Worm (Caenorhabditis elegans) whole organism, mixed stage, embryonic: ENCODE data around the gene npax-4.

ENCODE experiments used
- M03D4.4 ChIP-seq: sonication (generic microtip); optimal IDR thresholded peaks from 2 replicates; lab custom pipeline; 2017; ENCODE audit warnings: mild to moderate bottlenecking, missing genetic modification characterization, missing compliant biosample characterization
- bed-3 ChIP-seq: fragments of 200-800 bp; sonication (Bioruptor generic); optimal IDR thresholded peaks from 3 replicates; lab custom pipeline; 2018; ENCODE audit warnings: mild to moderate bottlenecking, missing genetic modification characterization, moderate library complexity, missing compliant biosample characterization
- blmp-1 ChIP-seq: fragments of 150-350 bp; optimal IDR thresholded peaks from 2 replicates; lab custom pipeline; 2014; ENCODE audit warnings: missing biosample characterization, missing genetic modification characterization
- ceh-39 ChIP-seq: fragments of 150-350 bp; optimal IDR thresholded peaks from 2 replicates; lab custom pipeline; 2014; ENCODE audit warnings: missing biosample characterization, missing genetic modification characterization
- ceh-43 ChIP-seq: fragments of 200-800 bp; sonication (Bioruptor generic); optimal IDR thresholded peaks from 2 replicates; lab custom pipeline; 2018; ENCODE audit warnings: mild to moderate bottlenecking, missing genetic modification characterization, moderate library complexity, missing compliant biosample characterization
- ceh-83 ChIP-seq: fragments of 200-800 bp; sonication (Bioruptor generic); optimal IDR thresholded peaks from 2 replicates; lab custom pipeline; 2018; ENCODE audit warnings: mild to moderate bottlenecking, missing genetic modification characterization, missing compliant biosample characterization
- ces-1 ChIP-seq: fragments of 150-350 bp; optimal IDR thresholded peaks from 2 replicates; lab custom pipeline; 2014; ENCODE audit warnings: missing biosample characterization, missing genetic modification reagents, missing genetic modification characterization
- cnd-1 ChIP-seq: fragments of 200-800 bp; sonication (Bioruptor generic); optimal IDR thresholded peaks from 2 replicates; lab custom pipeline; 2018; ENCODE audit warnings: mild to moderate bottlenecking, missing genetic modification characterization, missing compliant biosample characterization
- drap-1 ChIP-seq: fragments of 200-800 bp; sonication (Bioruptor generic); optimal IDR thresholded peaks from 3 replicates; lab custom pipeline; 2018; ENCODE audit warnings: mild to moderate bottlenecking, missing genetic modification characterization, missing compliant biosample characterization
- elt-1 ChIP-seq: sonication (generic microtip); optimal IDR thresholded peaks from 2 replicates; lab custom pipeline; 2017; ENCODE audit warnings: missing genetic modification characterization, mild to moderate bottlenecking, missing compliant biosample characterization, antibody characterized with exemption, moderate library complexity, borderline replicate concordance; ENCODE audit not compliant: insufficient read depth
- elt-3 ChIP-seq: fragments of 150-350 bp; optimal IDR thresholded peaks from 2 replicates; lab custom pipeline; 2014; ENCODE audit warnings: missing biosample characterization, missing genetic modification characterization
- flh-1 ChIP-seq: fragments of 200-800 bp; sonication (Bioruptor generic); optimal IDR thresholded peaks from 2 replicates; lab custom pipeline; 2018; ENCODE audit warnings: mild to moderate bottlenecking, missing genetic modification characterization, moderate library complexity, missing compliant biosample characterization
- ham-2 ChIP-seq: fragments of 200-800 bp; sonication (Bioruptor generic); optimal IDR thresholded peaks from 2 replicates; lab custom pipeline; 2018; ENCODE audit warnings: mild to moderate bottlenecking, missing genetic modification characterization, missing compliant biosample characterization
- hlh-1 ChIP-seq: fragments of 150-350 bp; optimal IDR thresholded peaks from 2 replicates; lab custom pipeline; 2014; ENCODE audit warnings: missing biosample characterization, missing genetic modification reagents, missing genetic modification characterization
- lin-13 ChIP-seq: fragments of 150-350 bp; optimal IDR thresholded peaks from 2 replicates; lab custom pipeline; 2014; ENCODE audit warnings: missing biosample characterization, missing genetic modification characterization
- lin-32 ChIP-seq: fragments of 200-800 bp; sonication (Bioruptor generic); optimal IDR thresholded peaks from 2 replicates; lab custom pipeline; 2018; ENCODE audit warnings: mild to moderate bottlenecking, missing genetic modification characterization, missing compliant biosample characterization
- lsy-2 ChIP-seq: fragments of 150-350 bp; optimal IDR thresholded peaks from 2 replicates; lab custom pipeline; 2014; ENCODE audit warnings: missing biosample characterization, missing genetic modification characterization
- mab-5 ChIP-seq: fragments of 150-350 bp; optimal IDR thresholded peaks from 2 replicates; lab custom pipeline; 2014; ENCODE audit warnings: missing biosample characterization, missing genetic modification characterization
- mep-1 ChIP-seq: fragments of 150-350 bp; optimal IDR thresholded peaks from 2 replicates; lab custom pipeline; 2017; ENCODE audit warnings: missing biosample characterization, missing genetic modification reagents, missing genetic modification characterization, inconsistent platforms
- mls-2 ChIP-seq: sonication (generic microtip); optimal IDR thresholded peaks from 2 replicates; lab custom pipeline; 2016; ENCODE audit warnings: mild to moderate bottlenecking, missing genetic modification characterization, moderate library complexity, missing compliant biosample characterization
- nhr-12 ChIP-seq: fragments of 150-350 bp; optimal IDR thresholded peaks from 2 replicates; lab custom pipeline; 2014; ENCODE audit warnings: missing biosample characterization, missing genetic modification characterization
- nhr-2 ChIP-seq: fragments of 150-350 bp; optimal IDR thresholded peaks from 2 replicates; lab custom pipeline; 2014; ENCODE audit warnings: missing biosample characterization, missing genetic modification characterization
- nhr-237 ChIP-seq: fragments of 150-350 bp; optimal IDR thresholded peaks from 2 replicates; lab custom pipeline; 2014; ENCODE audit warnings: missing biosample characterization, missing genetic modification characterization
- nhr-28 ChIP-seq: fragments of 150-350 bp; optimal IDR thresholded peaks from 2 replicates; lab custom pipeline; 2014; ENCODE audit warnings: missing biosample characterization, missing genetic modification characterization
- nhr-76 ChIP-seq: sonication (generic microtip); optimal IDR thresholded peaks from 2 replicates; lab custom pipeline; 2017; ENCODE audit warnings: missing biosample characterization, missing genetic modification characterization
- pha-4 ChIP-seq: fragments of 150-350 bp; optimal IDR thresholded peaks from 2 replicates; lab custom pipeline; 2018; ENCODE audit warnings: missing biosample characterization, missing genetic modification reagents, missing genetic modification characterization
- sem-2 ChIP-seq: fragments of 200-800 bp; sonication (Bioruptor generic); optimal IDR thresholded peaks from 2 replicates; lab custom pipeline; 2018; ENCODE audit warnings: mild to moderate bottlenecking, missing genetic modification characterization, missing compliant biosample characterization
- snpc-4 ChIP-seq: fragments of 150-350 bp; optimal IDR thresholded peaks from 2 replicates; lab custom pipeline; 2014; ENCODE audit warnings: missing biosample characterization, missing genetic modification characterization
- sptf-1 ChIP-seq: sonication (generic microtip); optimal IDR thresholded peaks from 2 replicates; lab custom pipeline; 2017; ENCODE audit warnings: mild to moderate bottlenecking, missing genetic modification characterization, moderate library complexity, missing compliant biosample characterization
- tbx-8 ChIP-seq: fragments of 200-800 bp; sonication (Bioruptor generic); optimal IDR thresholded peaks from 2 replicates; lab custom pipeline; 2018; ENCODE audit warnings: mild to moderate bottlenecking, missing genetic modification characterization, moderate library complexity, missing compliant biosample characterization
- unc-120 ChIP-seq: sonication (generic microtip); optimal IDR thresholded peaks from 2 replicates; lab custom pipeline; 2017; ENCODE audit warnings: missing genetic modification characterization, missing compliant biosample characterization; ENCODE audit not compliant: poor library complexity, severe bottlenecking
- unc-39 ChIP-seq: fragments of 150-350 bp; optimal IDR thresholded peaks from 2 replicates; lab custom pipeline; 2014; ENCODE audit warnings: missing biosample characterization, missing genetic modification characterization
- unc-62 ChIP-seq: fragments of 150-350 bp; optimal IDR thresholded peaks from 2 replicates; lab custom pipeline; 2014; ENCODE audit warnings: missing biosample characterization, missing genetic modification reagents, missing genetic modification characterization
- zip-8 ChIP-seq: fragments of 150-350 bp; optimal IDR thresholded peaks from 2 replicates; lab custom pipeline; 2014; ENCODE audit warnings: missing biosample characterization, missing genetic modification characterization
- ztf-11 ChIP-seq: fragments of 150-350 bp; optimal IDR thresholded peaks from 2 replicates; lab custom pipeline; 2014; ENCODE audit warnings: missing biosample characterization, missing genetic modification characterization

The npax-4 gene

ce11 chrIV:8879810-8880209, at the start of gene npax-4:
TSS of gene npax-4 (minus strand) at chrIV:8879910.
- TF ChIP-seq snpc-4 (tag; lab: Kevin White, UChicago) (no peak), M03D4.4 (tag; lab: Kevin White, UChicago) (no peak), ham-2 (no peak), bed-3 (GFP tag; lab: Kevin White, UChicago) (no peak), nhr-28 (tag; lab: Kevin White, UChicago) (no peak), flh-1 (GFP tag; lab: Kevin White, UChicago) (no peak), mls-2 (tag; lab: Kevin White, UChicago) (no peak), elt-3 (tag; lab: Kevin White, UChicago) (no peak), nhr-237 (tag; lab: Kevin White, UChicago) (no peak), lin-32 (GFP tag; lab: Kevin White, UChicago) (no peak), ceh-83 (GFP tag; lab: Kevin White, UChicago) (no peak)

DNA sequence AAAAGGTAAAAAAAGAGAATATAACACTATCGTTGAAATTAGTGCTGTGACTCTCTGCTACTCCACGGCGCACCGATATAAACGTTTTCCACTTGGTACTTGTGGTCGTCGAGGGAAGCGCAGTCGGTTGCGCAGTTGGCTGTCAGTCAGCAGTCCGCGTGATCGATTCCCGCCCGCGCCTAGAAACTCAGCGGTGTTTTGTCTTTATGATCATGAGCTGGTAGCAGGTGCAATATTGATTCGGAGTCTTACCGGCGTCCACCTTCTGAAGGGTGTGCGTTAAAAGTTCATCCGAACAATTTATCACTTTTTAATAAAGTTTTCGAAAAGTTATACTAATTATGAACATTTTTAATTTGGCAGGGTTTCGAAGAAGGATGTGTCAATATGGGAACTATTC, 47.4 kb upstream of the npax-4 start:
- peak; percentile 74 for TF ChIP-seq hlh-1 (tag; lab: Kevin White, UChicago)
- peak; percentile 68 for TF ChIP-seq pha-4
- peak; percentile 59 for TF ChIP-seq lin-13 (tag; lab: Kevin White, UChicago)
- TF ChIP-seq ceh-83 (GFP tag; lab: Kevin White, UChicago), result peak; percentile 98
- TF ChIP-seq ceh-39 (tag; lab: Kevin White, UChicago), result no peak
- peak; percentile 92 for TF ChIP-seq unc-120 (tag; lab: Kevin White, UChicago)
- TF ChIP-seq nhr-12 (tag; lab: Kevin White, UChicago), result no peak
- TF ChIP-seq nhr-28 (tag; lab: Kevin White, UChicago), result peak; percentile 58
- peak; percentile 96 for TF ChIP-seq sem-2 (GFP tag; lab: Kevin White, UChicago)
- TF ChIP-seq nhr-76 (tag; lab: Kevin White, UChicago), result peak; percentile 28
- TF ChIP-seq bed-3 (GFP tag; lab: Kevin White, UChicago), result peak; percentile 94
- peak; percentile 58 for TF ChIP-seq mep-1 (tag; lab: Kevin White, UChicago)
- TF ChIP-seq ham-2, result peak; percentile 96
- peak; percentile 84 for TF ChIP-seq unc-62 (GFP tag; lab: Kevin White, UChicago)
- TF ChIP-seq snpc-4 (tag; lab: Kevin White, UChicago), result no peak
- TF ChIP-seq blmp-1, result no peak
- TF ChIP-seq flh-1 (GFP tag; lab: Kevin White, UChicago), result peak; percentile 95
- peak; percentile 97 for TF ChIP-seq M03D4.4 (tag; lab: Kevin White, UChicago)
- peak; percentile 10 for TF ChIP-seq nhr-2 (tag; lab: Kevin White, UChicago)
- TF ChIP-seq ceh-43 (GFP tag; lab: Kevin White, UChicago), result peak; percentile 97
- TF ChIP-seq tbx-8 (GFP tag; lab: Kevin White, UChicago), result peak; percentile 94
- TF ChIP-seq zip-8 (tag; lab: Kevin White, UChicago), result no peak
- peak; percentile 43 for TF ChIP-seq lsy-2 (tag; lab: Kevin White, UChicago)
- TF ChIP-seq ztf-11, result peak; percentile 62
- TF ChIP-seq cnd-1, result peak; percentile 98
- TF ChIP-seq drap-1 (GFP tag; lab: Kevin White, UChicago), result peak; percentile 97
- peak; percentile 99 for TF ChIP-seq sptf-1
- TF ChIP-seq ces-1 (GFP tag; lab: Kevin White, UChicago), result peak; percentile 4
- peak; percentile 98 for TF ChIP-seq mls-2 (tag; lab: Kevin White, UChicago)
- TF ChIP-seq lin-32 (GFP tag; lab: Kevin White, UChicago), result peak; percentile 96
- peak; percentile 57 for TF ChIP-seq nhr-237 (tag; lab: Kevin White, UChicago)
- no peak for TF ChIP-seq unc-39
- TF ChIP-seq elt-1 (tag; lab: Kevin White, UChicago), result no peak
- TF ChIP-seq elt-3 (tag; lab: Kevin White, UChicago), result peak; percentile 64
- TF ChIP-seq mab-5, result peak; percentile 34

ce11 chrIV:8926511-8926910, 46.8 kb upstream of the npax-4 start:
- TF ChIP-seq snpc-4 (tag; lab: Kevin White, UChicago) (no peak), unc-39 (no peak), lsy-2 (tag; lab: Kevin White, UChicago) (no peak)

- no peak for TF ChIP-seq nhr-2 (tag; lab: Kevin White, UChicago)
- TF ChIP-seq ces-1 (GFP tag; lab: Kevin White, UChicago), result peak; percentile 53
- TF ChIP-seq snpc-4 (tag; lab: Kevin White, UChicago), result no peak
- peak; percentile 30 for TF ChIP-seq ceh-39 (tag; lab: Kevin White, UChicago)
- no peak for TF ChIP-seq unc-62 (GFP tag; lab: Kevin White, UChicago)
- TF ChIP-seq bed-3 (GFP tag; lab: Kevin White, UChicago), result no peak
- no peak for TF ChIP-seq zip-8 (tag; lab: Kevin White, UChicago)
- TF ChIP-seq pha-4, result no peak
- TF ChIP-seq flh-1 (GFP tag; lab: Kevin White, UChicago), result no peak
- no peak for TF ChIP-seq mep-1 (tag; lab: Kevin White, UChicago)
- TF ChIP-seq nhr-12 (tag; lab: Kevin White, UChicago), result no peak
- no peak for TF ChIP-seq M03D4.4 (tag; lab: Kevin White, UChicago)
- TF ChIP-seq lsy-2 (tag; lab: Kevin White, UChicago), result peak; percentile 12
- no peak for TF ChIP-seq elt-3 (tag; lab: Kevin White, UChicago)
- TF ChIP-seq drap-1 (GFP tag; lab: Kevin White, UChicago), result no peak
These were observed 46.3 kb upstream of the npax-4 start, which contains the start of the genes D1046.2 and cfim-2 for ce11 chrIV:8925990-8926389. TSS of gene D1046.2 (minus strand) at chrIV:8926067. TSS of gene cfim-2 (plus strand) at chrIV:8926324.
